Fruit fly (Drosophila melanogaster) whole organism, embryonic: ENCODE data around the gene Cht5.

Source experiments
- Antp ChIP-seq: fragments of 200-800 bp; sonication (Bioruptor generic); optimal IDR thresholded peaks from 3 replicates; lab custom pipeline; 2016; ENCODE audit warnings: missing biosample characterization, missing genetic modification characterization
- Atf3 ChIP-seq: fragments of 200-800 bp; sonication (Bioruptor generic); optimal IDR thresholded peaks from 3 replicates; lab custom pipeline; 2016; ENCODE audit warnings: missing biosample characterization, missing genetic modification characterization
- Atf6 ChIP-seq: fragments of 200-800 bp; sonication (Bioruptor generic); IDR thresholded peaks from 2 replicates; pipeline ENCODE4 v1.3.6; 2022; ENCODE audit warnings: missing biosample characterization, missing genetic modification characterization
- CG10147 ChIP-seq: fragments of 200-800 bp; sonication (Bioruptor generic); optimal IDR thresholded peaks from 2 replicates; lab custom pipeline; 2019; ENCODE audit warnings: missing biosample characterization, mild to moderate bottlenecking, missing genetic modification characterization, moderate library complexity
- CG12071 ChIP-seq: fragments of 200-800 bp; sonication (Bioruptor generic); optimal IDR thresholded peaks from 3 replicates; lab custom pipeline; 2018; ENCODE audit warnings: missing biosample characterization, mild to moderate bottlenecking, missing genetic modification characterization
- CG12744 ChIP-seq: fragments of 200-800 bp; sonication (Bioruptor generic); optimal IDR thresholded peaks from 2 replicates; lab custom pipeline; 2016; ENCODE audit warnings: missing biosample characterization, missing genetic modification characterization
- CG14667 ChIP-seq: fragments of 200-800 bp; sonication (Bioruptor generic); IDR thresholded peaks from 2 replicates; pipeline ENCODE4 v1.3.6; 2022; ENCODE audit warnings: missing biosample characterization, missing genetic modification characterization
- CG1647 ChIP-seq: fragments of 200-800 bp; sonication (Bioruptor generic); optimal IDR thresholded peaks from 3 replicates; lab custom pipeline; 2016; ENCODE audit warnings: missing biosample characterization, missing genetic modification characterization
- CG17385 ChIP-seq: fragments of 200-800 bp; sonication (Bioruptor generic); optimal IDR thresholded peaks from 3 replicates; lab custom pipeline; 2018; ENCODE audit warnings: missing biosample characterization, mild to moderate bottlenecking, missing genetic modification characterization
- CG2678 ChIP-seq: fragments of 200-800 bp; sonication (Bioruptor generic); optimal IDR thresholded peaks from 3 replicates; lab custom pipeline; 2019; ENCODE audit warnings: missing biosample characterization, mild to moderate bottlenecking, missing genetic modification characterization, moderate library complexity
- CG30431 ChIP-seq: fragments of 200-800 bp; sonication (Bioruptor generic); optimal IDR thresholded peaks from 2 replicates; lab custom pipeline; 2017; ENCODE audit warnings: missing biosample characterization, missing genetic modification characterization
- CG31441 ChIP-seq: fragments of 200-800 bp; sonication (Bioruptor generic); IDR thresholded peaks from 2 replicates; pipeline ENCODE4 v1.3.6; 2022; ENCODE audit warnings: missing biosample characterization, missing genetic modification characterization
- CG3163 ChIP-seq: fragments of 200-800 bp; sonication (Bioruptor generic); optimal IDR thresholded peaks from 3 replicates; lab custom pipeline; 2016; ENCODE audit warnings: missing biosample characterization, missing genetic modification characterization
- CG3281 ChIP-seq: fragments of 200-800 bp; sonication (Bioruptor generic); optimal IDR thresholded peaks from 3 replicates; lab custom pipeline; 2017; ENCODE audit warnings: missing biosample characterization, mild to moderate bottlenecking, missing genetic modification characterization
- CG6254 ChIP-seq: fragments of 200-800 bp; sonication (Bioruptor generic); optimal IDR thresholded peaks from 3 replicates; lab custom pipeline; 2017; ENCODE audit warnings: mild to moderate bottlenecking, missing biosample characterization, missing genetic modification reagents, missing genetic modification characterization
- CG6689 ChIP-seq: fragments of 200-800 bp; sonication (Bioruptor generic); IDR thresholded peaks from 2 replicates; pipeline ENCODE4 v1.3.6; 2022; ENCODE audit warnings: missing biosample characterization, missing genetic modification characterization
- CG6765 ChIP-seq: fragments of 200-800 bp; sonication (Bioruptor generic); optimal IDR thresholded peaks from 3 replicates; lab custom pipeline; 2017; ENCODE audit warnings: missing biosample characterization, mild to moderate bottlenecking, missing genetic modification characterization
- CG7357 ChIP-seq: fragments of 200-800 bp; sonication (Bioruptor generic); IDR thresholded peaks from 3 replicates; pipeline ENCODE4 v1.3.6; 2022; ENCODE audit warnings: missing biosample characterization, missing genetic modification characterization
- CG8478 ChIP-seq: fragments of >200 bp; optimal IDR thresholded peaks from 2 replicates; lab custom pipeline; 2018
- CG8765 ChIP-seq: fragments of 200-800 bp; sonication (Bioruptor generic); IDR thresholded peaks from 2 replicates; pipeline ENCODE4 v1.3.6; 2022; ENCODE audit warnings: missing biosample characterization, missing genetic modification characterization
- CG9727 ChIP-seq: fragments of 200-800 bp; sonication (Bioruptor generic); optimal IDR thresholded peaks from 3 replicates; lab custom pipeline; 2017; ENCODE audit warnings: missing biosample characterization, mild to moderate bottlenecking, missing genetic modification characterization
- CG9932 ChIP-seq: fragments of 200-800 bp; sonication (Bioruptor generic); IDR thresholded peaks from 2 replicates; pipeline ENCODE4 v1.3.6; 2022; ENCODE audit warnings: missing biosample characterization, missing genetic modification characterization
- D ChIP-seq, 2 experiments: fragments of 200-800 bp in 1 of 2; fragments of >200 bp in 1 of 2; sonication (Bioruptor generic) in 1 of 2; optimal IDR thresholded peaks; 2 replicates in 1 of 2; 3 replicates in 1 of 2; lab custom pipeline; 2017; ENCODE audit warnings: mild to moderate bottlenecking in 1 of 2, missing biosample characterization in 1 of 2, missing genetic modification characterization in 1 of 2, missing genetic modification reagents in 1 of 2
- Elba2 ChIP-seq: fragments of 200-800 bp; sonication (Bioruptor generic); optimal IDR thresholded peaks from 3 replicates; lab custom pipeline; 2016; ENCODE audit warnings: missing biosample characterization, missing genetic modification characterization
- Gug ChIP-seq: fragments of 200-800 bp; sonication (Bioruptor generic); IDR thresholded peaks from 4 replicates; pipeline ENCODE4 v1.3.6; 2022; ENCODE audit warnings: missing biosample characterization, missing genetic modification characterization
- HmgD ChIP-seq: fragments of 200-800 bp; sonication (Bioruptor generic); optimal IDR thresholded peaks from 3 replicates; lab custom pipeline; 2016; ENCODE audit warnings: missing biosample characterization, missing genetic modification characterization
- Hmr ChIP-seq: fragments of 200-800 bp; sonication (Bioruptor generic); optimal IDR thresholded peaks from 3 replicates; lab custom pipeline; 2017; ENCODE audit warnings: mild to moderate bottlenecking, missing biosample characterization, missing genetic modification reagents, missing genetic modification characterization
- MBD-R2 ChIP-seq: fragments of 200-800 bp; sonication (Bioruptor generic); IDR thresholded peaks from 2 replicates; pipeline ENCODE4 v1.3.6; 2022; ENCODE audit warnings: missing biosample characterization, missing genetic modification characterization
- Med ChIP-seq: fragments of 200-800 bp; sonication (Bioruptor generic); peaks from one replicate; lab custom pipeline; 2016; ENCODE audit warnings: missing biosample characterization, missing genetic modification characterization, mild to moderate bottlenecking, inconsistent platforms, moderate library complexity
- Nf-YA ChIP-seq: fragments of 200-800 bp; sonication (Bioruptor generic); IDR thresholded peaks from 2 replicates; pipeline ENCODE4 v1.3.6; 2022; ENCODE audit warnings: missing biosample characterization, missing genetic modification characterization
- Stat92E ChIP-seq, 3 experiments: fragments of >200 bp in 2 of 3; fragments of 200-800 bp in 1 of 3; sonication (Bioruptor generic) in 1 of 3; optimal IDR thresholded peaks; 2 replicates each; lab custom pipeline; 2017 to 2019; ENCODE audit warnings: missing biosample characterization in 3 of 3, missing genetic modification characterization in 3 of 3, mild to moderate bottlenecking in 1 of 3, moderate library complexity in 1 of 3
- Taf1 ChIP-seq: fragments of 200-800 bp; sonication (Bioruptor generic); IDR thresholded peaks from 2 replicates; pipeline ENCODE4 v1.3.6; 2022; ENCODE audit warnings: missing biosample characterization, missing genetic modification characterization
- Usf ChIP-seq: fragments of 200-800 bp; sonication (Bioruptor generic); optimal IDR thresholded peaks from 2 replicates; lab custom pipeline; 2017; ENCODE audit warnings: missing genotype, missing biosample characterization, missing genetic modification characterization
- ato ChIP-seq: fragments of 200-800 bp; sonication (Bioruptor generic); IDR thresholded peaks from 2 replicates; pipeline ENCODE4 v1.3.6; 2022; ENCODE audit warnings: missing biosample characterization, missing genetic modification characterization; ENCODE audit not compliant: partially characterized antibody
- az2 ChIP-seq: fragments of 200-800 bp; sonication (Bioruptor generic); optimal IDR thresholded peaks from 3 replicates; lab custom pipeline; 2016; ENCODE audit warnings: missing biosample characterization, missing genetic modification characterization
- en ChIP-seq: fragments of 200-800 bp; sonication (Bioruptor generic); optimal IDR thresholded peaks from 2 replicates; lab custom pipeline; 2016; ENCODE audit warnings: missing biosample characterization, missing genetic modification characterization
- gcm ChIP-seq: fragments of 200-800 bp; sonication (Bioruptor generic); optimal IDR thresholded peaks from 2 replicates; lab custom pipeline; 2019; ENCODE audit warnings: missing biosample characterization, mild to moderate bottlenecking, missing genetic modification characterization, moderate library complexity
- gem ChIP-seq: fragments of 200-800 bp; sonication (Bioruptor generic); optimal IDR thresholded peaks from 2 replicates; lab custom pipeline; 2019; ENCODE audit warnings: missing biosample characterization, mild to moderate bottlenecking, missing genetic modification characterization, moderate library complexity
- hb ChIP-seq: fragments of 200-800 bp; sonication (Bioruptor generic); IDR thresholded peaks from 3 replicates; pipeline ENCODE4 v1.3.6; 2022; ENCODE audit warnings: missing biosample characterization, missing genetic modification characterization; ENCODE audit not compliant: partially characterized antibody
- insv ChIP-seq, 2 experiments: fragments of 200-800 bp; sonication (Bioruptor generic); optimal IDR thresholded peaks; 3 replicates each; lab custom pipeline; 2016 to 2018; ENCODE audit warnings: missing biosample characterization in 2 of 2, missing genetic modification characterization in 2 of 2
- lbe ChIP-seq: fragments of 200-800 bp; sonication (Bioruptor generic); optimal IDR thresholded peaks from 2 replicates; lab custom pipeline; 2016; ENCODE audit warnings: missing biosample characterization, mild to moderate bottlenecking, missing genetic modification characterization
- mld ChIP-seq: fragments of 200-800 bp; sonication (Bioruptor generic); IDR thresholded peaks from 3 replicates; pipeline ENCODE4 v1.3.6; 2022; ENCODE audit warnings: missing biosample characterization, missing genetic modification characterization; ENCODE audit not compliant: partially characterized antibody
- run ChIP-seq: fragments of 200-800 bp; sonication (Bioruptor generic); optimal IDR thresholded peaks from 3 replicates; lab custom pipeline; 2018; ENCODE audit warnings: missing biosample characterization, mild to moderate bottlenecking, missing genetic modification characterization
- sc ChIP-seq, 3 experiments: fragments of >200 bp in 2 of 3; fragments of 200-800 bp in 1 of 3; sonication (Bioruptor generic) in 1 of 3; optimal IDR thresholded peaks; 2 replicates in 2 of 3; 3 replicates in 1 of 3; lab custom pipeline; 2017; ENCODE audit warnings: mild to moderate bottlenecking in 1 of 3, missing biosample characterization in 1 of 3, missing genetic modification characterization in 1 of 3, missing genetic modification reagents in 1 of 3
- sim ChIP-seq: fragments of 200-800 bp; sonication (Bioruptor generic); IDR thresholded peaks from 2 replicates; pipeline ENCODE4 v1.3.6; 2022; ENCODE audit warnings: missing biosample characterization, missing genetic modification characterization
- slbo ChIP-seq: fragments of 200-800 bp; sonication (Bioruptor generic); IDR thresholded peaks from 2 replicates; pipeline ENCODE4 v1.3.6; 2022; ENCODE audit warnings: missing biosample characterization, missing genetic modification characterization
- tgo ChIP-seq: fragments of 200-800 bp; sonication (Bioruptor generic); IDR thresholded peaks from 3 replicates; pipeline ENCODE4 v1.3.6; 2022; ENCODE audit warnings: missing biosample characterization, missing genetic modification characterization
- trh ChIP-seq: fragments of 200-800 bp; sonication (Bioruptor generic); optimal IDR thresholded peaks from 2 replicates; lab custom pipeline; 2016; ENCODE audit warnings: missing biosample characterization, missing genetic modification characterization
- twi ChIP-seq: fragments of 200-800 bp; optimal IDR thresholded peaks from 2 replicates; lab custom pipeline; 2019; ENCODE audit warnings: missing biosample characterization, mild to moderate bottlenecking, missing genetic modification characterization, moderate library complexity

The Cht5 gene

DNA sequence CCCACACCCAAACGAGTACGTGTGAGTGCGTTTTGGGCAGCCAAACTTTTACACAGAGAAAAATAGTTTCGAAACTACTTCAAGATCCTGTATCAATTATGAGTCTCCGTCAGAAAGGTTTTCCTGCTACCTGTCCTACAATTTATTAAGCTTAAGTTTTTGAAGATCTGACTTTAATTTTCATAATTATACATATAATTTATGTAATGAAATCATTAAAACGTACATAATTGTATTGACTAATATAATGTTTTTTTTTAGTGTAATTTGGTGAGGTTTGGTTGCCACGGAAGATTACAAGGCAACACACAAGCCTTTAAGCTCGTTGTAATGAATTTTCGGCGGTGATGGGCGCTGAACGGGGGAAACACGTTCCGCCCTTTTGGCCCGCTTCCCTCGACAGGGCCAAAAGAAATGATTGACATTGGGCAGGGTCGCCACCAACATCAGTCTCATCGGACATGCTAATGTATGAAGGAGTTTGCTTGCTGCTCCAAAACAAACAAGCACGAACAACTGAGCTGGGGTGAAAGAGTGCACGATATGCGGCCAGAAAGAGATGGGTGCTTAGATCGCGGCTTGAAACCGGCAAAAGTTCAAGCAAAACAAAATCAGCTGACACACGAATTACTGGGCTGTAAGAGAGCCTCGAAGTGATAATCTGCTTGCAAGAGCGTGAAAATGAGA, 26.8 kb downstream of the Cht5 start (continued):
- TF ChIP-seq insv (GFP tag; optimal IDR thresholded peaks at IDR 0.05; lab: Kevin White, UChicago) (no peak), CG9932 (GFP tag; lab: Robert Waterston, UW) (no peak), Nf-YA (GFP tag; lab: Robert Waterston, UW) (0 out of 2 replicates have a peak, but pooled peaks have one; percentile 24), trh (GFP tag; lab: Kevin White, UChicago) (no peak), gcm (GFP tag; lab: Kevin White, UChicago) (peak; percentile 71), CG3281 (GFP tag; lab: Kevin White, UChicago) (no peak), HmgD (no peak), CG8765 (GFP tag; lab: Robert Waterston, UW) (no peak), Gug (GFP tag; lab: Robert Waterston, UW) (peak; percentile 42; the same call in 3 of the 4 replicates), CG6254 (GFP tag; lab: Kevin White, UChicago) (peak; percentile 55), Elba2 (no peak), CG31441 (GFP tag; lab: Robert Waterston, UW) (peak; percentile 57; the same call in 1 of the 2 replicates), CG8478 (lab: Kevin White, UChicago) (no peak), CG10147 (peak; percentile 27), Med (GFP tag; lab: Kevin White, UChicago) (peak; percentile 80), Taf1 (GFP tag; lab: Robert Waterston, UW) (no peak), MBD-R2 (GFP tag; lab: Robert Waterston, UW) (no peak), sim (no peak), az2 (peak; percentile 81), CG6689 (GFP tag; lab: Robert Waterston, UW) (peak; percentile 77), CG7357 (GFP tag; lab: Robert Waterston, UW) (no peak), Usf (GFP tag; lab: Kevin White, UChicago) (peak; percentile 33), CG6765 (no peak), Antp (GFP tag; lab: Kevin White, UChicago) (peak; percentile 21), hb (no peak), CG9727 (GFP tag; lab: Kevin White, UChicago) (peak; percentile 43), tgo (GFP tag; lab: Robert Waterston, UW) (peak; percentile 62), D (optimal IDR thresholded peaks at IDR 0.05; lab: Kevin White, UChicago) (no peak), D (GFP tag; optimal IDR thresholded peaks at IDR 0.05; lab: Kevin White, UChicago) (peak; percentile 71), Stat92E (GFP tag; optimal IDR thresholded peaks at IDR 0.05; lab: Kevin White, UChicago) (peak in 1 of 3 experiments; percentile 21), CG3163 (no peak), CG12071 (GFP tag; lab: Kevin White, UChicago) (no peak), en (GFP tag; lab: Kevin White, UChicago) (no peak), CG14667 (GFP tag; lab: Robert Waterston, UW) (peak; percentile 42; the same call in 1 of the 2 replicates), run (tag; lab: Kevin White, UChicago) (no peak), CG17385 (GFP tag; lab: Kevin White, UChicago) (peak; percentile 52), mld (GFP tag; lab: Robert Waterston, UW) (no peak), lbe (GFP tag; lab: Kevin White, UChicago) (no peak), Atf6 (GFP tag; lab: Robert Waterston, UW) (no peak), CG2678 (peak; percentile 85), CG12744 (GFP tag; lab: Kevin White, UChicago) (no peak), CG1647 (GFP tag; lab: Kevin White, UChicago) (no peak), CG30431 (GFP tag; lab: Kevin White, UChicago) (peak; percentile 47), Hmr (GFP tag; lab: Kevin White, UChicago) (peak; percentile 28), twi (tag; lab: Kevin White, UChicago) (peak; percentile 35), gem (peak; percentile 89), slbo (GFP tag; lab: Robert Waterston, UW) (peak; percentile 37; the same call in 1 of the 2 replicates), ato (GFP tag; lab: Robert Waterston, UW) (no peak), sc (optimal IDR thresholded peaks at IDR 0.05; lab: Kevin White, UChicago) (no peak), sc (GFP tag; optimal IDR thresholded peaks at IDR 0.05; lab: Kevin White, UChicago) (peak; percentile 78), Atf3 (no peak)
